Fruit fly (Drosophila melanogaster) whole organism: Measurements from ENCODE around the gene kek5.

Source experiments
- CG8478 ChIP-seq: fragments of >200 bp; optimal IDR thresholded peaks from 2 replicates; lab custom pipeline; 2018; ENCODE audit warnings: inconsistent platforms
- EcR ChIP-seq, 2 experiments: fragments of >200 bp; optimal IDR thresholded peaks; 2 replicates each; lab custom pipeline; 2017; ENCODE audit warnings: missing biosample characterization in 2 of 2, missing genetic modification characterization in 2 of 2, missing genetic modification reagents in 2 of 2

DNA sequence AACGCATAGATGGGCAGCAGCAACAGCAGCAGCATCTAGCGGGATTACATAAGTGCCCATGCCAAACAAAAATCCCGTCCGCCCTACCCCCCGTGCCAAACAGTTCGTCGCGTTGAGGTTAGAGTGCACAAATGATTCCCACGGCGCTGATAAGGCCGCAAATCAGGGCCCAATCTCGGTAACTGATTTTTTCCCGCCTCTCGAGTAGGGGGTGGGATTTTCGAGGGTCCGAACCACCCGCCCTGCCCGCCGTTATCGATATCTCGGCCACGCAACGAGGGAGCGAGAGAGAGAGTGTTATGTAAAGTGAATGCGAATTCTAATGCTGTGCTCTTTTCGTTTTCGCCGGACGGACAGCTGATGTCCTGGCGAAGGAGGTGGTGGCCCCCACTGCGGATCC is 167.9 kb downstream of the kek5 start:
- no peak for TF ChIP-seq CG8478
- no peak for TF ChIP-seq EcR (GFP tag; optimal IDR thresholded peaks at IDR 0.05; lab: Kevin White, UChicago)
